Worm (Caenorhabditis elegans) whole organism, L4 larva: Measurements from ENCODE around the gene swp-1.

Experiments used
- T20F7.1 ChIP-seq: fragments of 200-800 bp; sonication (Bioruptor generic); optimal IDR thresholded peaks from 2 replicates; lab custom pipeline; 2018; ENCODE audit warnings: mild to moderate bottlenecking, missing genetic modification characterization, missing compliant biosample characterization
- T26A8.4 ChIP-seq: fragments of 200-800 bp; sonication (Bioruptor generic); IDR thresholded peaks from 2 replicates; pipeline ENCODE4 v1.3.6; 2022; ENCODE audit warnings: missing genetic modification characterization, missing compliant biosample characterization
- ZK337.2 ChIP-seq: fragments of 200-800 bp; sonication (Bioruptor generic); IDR thresholded peaks from 2 replicates; pipeline ENCODE4 v1.3.6; 2022; ENCODE audit warnings: missing genetic modification reagents, missing genetic modification characterization, missing compliant biosample characterization
- ama-1 ChIP-seq: fragments of 150-350 bp; optimal IDR thresholded peaks from 2 replicates; lab custom pipeline; 2014; ENCODE audit warnings: inconsistent platforms, mixed read lengths
- arid-1 ChIP-seq: fragments of 200-800 bp; sonication (Bioruptor generic); conservative IDR thresholded peaks from 2 replicates; pipeline ENCODE4 v1.3.6; 2022; ENCODE audit warnings: missing genetic modification reagents, missing genetic modification characterization, missing compliant biosample characterization
- ceh-20 ChIP-seq: fragments of 200-800 bp; sonication (Bioruptor generic); IDR thresholded peaks from 2 replicates; pipeline ENCODE4 v1.3.6; 2022; ENCODE audit warnings: missing genetic modification reagents, missing genetic modification characterization, missing compliant biosample characterization
- ceh-44 ChIP-seq: fragments of 200-800 bp; sonication (Bioruptor generic); IDR thresholded peaks from 2 replicates; pipeline ENCODE4 v1.3.6; 2022; ENCODE audit warnings: missing genetic modification reagents, missing genetic modification characterization, missing compliant biosample characterization
- ceh-82 ChIP-seq: sonication (generic microtip); optimal IDR thresholded peaks from 2 replicates; lab custom pipeline; 2017; ENCODE audit warnings: missing biosample characterization, missing genetic modification characterization
- cey-2 ChIP-seq: sonication (generic microtip); optimal IDR thresholded peaks from 3 replicates; lab custom pipeline; 2017; ENCODE audit warnings: missing genetic modification characterization, mild to moderate bottlenecking, missing compliant biosample characterization, antibody characterized with exemption, borderline replicate concordance; ENCODE audit not compliant: insufficient read depth
- ctbp-1 ChIP-seq: fragments of 200-800 bp; sonication (Bioruptor generic); IDR thresholded peaks from 2 replicates; pipeline ENCODE4 v1.3.6; 2022; ENCODE audit warnings: missing genetic modification reagents, missing genetic modification characterization, missing compliant biosample characterization
- daf-12 ChIP-seq: fragments of 150-350 bp; optimal IDR thresholded peaks from 2 replicates; lab custom pipeline; 2014; ENCODE audit warnings: missing biosample characterization, missing genetic modification reagents, missing genetic modification characterization
- daf-19 ChIP-seq: fragments of 200-800 bp; sonication (Bioruptor generic); conservative IDR thresholded peaks from 2 replicates; pipeline ENCODE4 v1.3.6; 2022; ENCODE audit warnings: missing genetic modification characterization, missing compliant biosample characterization
- dmd-6 ChIP-seq: fragments of 200-800 bp; sonication (Bioruptor generic); IDR thresholded peaks from 2 replicates; pipeline ENCODE4 v1.3.6; 2022; ENCODE audit warnings: missing genetic modification reagents, missing genetic modification characterization, missing compliant biosample characterization
- dmd-8 ChIP-seq: fragments of 200-800 bp; sonication (Bioruptor generic); IDR thresholded peaks from 2 replicates; pipeline ENCODE4 v1.3.6; 2022; ENCODE audit warnings: missing genetic modification characterization, missing compliant biosample characterization
- dmd-9 ChIP-seq: fragments of 200-800 bp; sonication (Bioruptor generic); IDR thresholded peaks from 2 replicates; pipeline ENCODE4 v1.3.6; 2022; ENCODE audit warnings: missing genetic modification reagents, missing genetic modification characterization, missing compliant biosample characterization
- dpl-1 ChIP-seq: fragments of 150-350 bp; optimal IDR thresholded peaks from 2 replicates; lab custom pipeline; 2014; ENCODE audit warnings: missing biosample characterization, missing genetic modification reagents, missing genetic modification characterization
- duxl-1 ChIP-seq: sonication (generic microtip); optimal IDR thresholded peaks from 2 replicates; lab custom pipeline; 2016; ENCODE audit warnings: mild to moderate bottlenecking, missing genetic modification characterization, moderate library complexity, missing compliant biosample characterization; ENCODE audit not compliant: poor library complexity
- dve-1 ChIP-seq: sonication (generic microtip); optimal IDR thresholded peaks from 2 replicates; lab custom pipeline; 2017; ENCODE audit warnings: antibody characterized with exemption, mild to moderate bottlenecking, missing genetic modification characterization, missing compliant biosample characterization; ENCODE audit not compliant: insufficient read depth
- egl-43 ChIP-seq: fragments of 200-800 bp; sonication (Bioruptor generic); IDR thresholded peaks from 2 replicates; pipeline ENCODE4 v1.3.6; 2022; ENCODE audit warnings: missing genetic modification reagents, missing genetic modification characterization, missing compliant biosample characterization
- fos-1 ChIP-seq: fragments of 150-350 bp; optimal IDR thresholded peaks from 2 replicates; lab custom pipeline; 2014; ENCODE audit warnings: missing biosample characterization, missing genetic modification characterization
- jun-1 ChIP-seq: fragments of 150-350 bp; optimal IDR thresholded peaks from 2 replicates; lab custom pipeline; 2014; ENCODE audit warnings: missing biosample characterization, missing genetic modification reagents, missing genetic modification characterization
- lin-1 ChIP-seq: fragments of 200-800 bp; sonication (Bioruptor generic); IDR thresholded peaks from 2 replicates; pipeline ENCODE4 v1.3.6; 2022; ENCODE audit warnings: missing genetic modification reagents, missing genetic modification characterization, missing compliant biosample characterization
- lin-13 ChIP-seq: fragments of 150-350 bp; optimal IDR thresholded peaks from 2 replicates; lab custom pipeline; 2014; ENCODE audit warnings: missing biosample characterization, missing genetic modification reagents, missing genetic modification characterization
- lin-29 ChIP-seq: fragments of 200-800 bp; sonication (Bioruptor generic); IDR thresholded peaks from 2 replicates; pipeline ENCODE4 v1.3.6; 2022; ENCODE audit warnings: missing genetic modification reagents, missing genetic modification characterization, missing compliant biosample characterization
- lin-38 ChIP-seq: fragments of 200-800 bp; sonication (Bioruptor generic); IDR thresholded peaks from 2 replicates; pipeline ENCODE4 v1.3.6; 2022; ENCODE audit warnings: missing genetic modification reagents, missing genetic modification characterization, missing compliant biosample characterization
- lir-3 ChIP-seq: sonication (generic microtip); optimal IDR thresholded peaks from 2 replicates; lab custom pipeline; 2016; ENCODE audit warnings: mild to moderate bottlenecking, missing genetic modification characterization, missing compliant biosample characterization
- madf-9 ChIP-seq: fragments of 200-800 bp; sonication (Bioruptor generic); conservative IDR thresholded peaks from 2 replicates; pipeline ENCODE4 v1.3.6; 2022; ENCODE audit warnings: missing genetic modification reagents, missing genetic modification characterization, missing compliant biosample characterization
- mdt-29 ChIP-seq: fragments of 200-800 bp; sonication (Bioruptor generic); IDR thresholded peaks from 2 replicates; pipeline ENCODE4 v1.3.6; 2022; ENCODE audit warnings: missing genetic modification reagents, missing genetic modification characterization, missing compliant biosample characterization
- mep-1 ChIP-seq: fragments of 150-350 bp; sonication (generic microtip); optimal IDR thresholded peaks from 3 replicates; lab custom pipeline; 2014; ENCODE audit warnings: missing biosample characterization, missing genetic modification characterization
- mes-2 ChIP-seq: sonication (generic microtip); optimal IDR thresholded peaks from 2 replicates; lab custom pipeline; 2016; ENCODE audit warnings: missing genotype, mild to moderate bottlenecking, missing genetic modification characterization, missing compliant biosample characterization; ENCODE audit not compliant: poor library complexity, severe bottlenecking
- mxl-2 ChIP-seq: fragments of 200-800 bp; sonication (Bioruptor generic); conservative IDR thresholded peaks from 2 replicates; pipeline ENCODE4 v1.3.6; 2022; ENCODE audit warnings: missing genetic modification reagents, missing genetic modification characterization, missing compliant biosample characterization
- mxl-3 ChIP-seq: fragments of 200-800 bp; sonication (Bioruptor generic); optimal IDR thresholded peaks from 2 replicates; lab custom pipeline; 2018; ENCODE audit warnings: mild to moderate bottlenecking, missing genetic modification characterization, missing compliant biosample characterization
- nhr-11 ChIP-seq: fragments of 150-350 bp; optimal IDR thresholded peaks from 2 replicates; lab custom pipeline; 2014; ENCODE audit warnings: missing biosample characterization, missing genetic modification characterization
- nhr-48 ChIP-seq: sonication (generic microtip); optimal IDR thresholded peaks from 2 replicates; lab custom pipeline; 2016; ENCODE audit warnings: mild to moderate bottlenecking, missing genetic modification characterization, missing compliant biosample characterization
- pha-4 ChIP-seq, 2 experiments: fragments of 150-350 bp in 1 of 2; fragments of 200-800 bp in 1 of 2; sonication (Bioruptor generic) in 1 of 2; IDR thresholded peaks in 1 of 2; optimal IDR thresholded peaks in 1 of 2; 2 replicates each; pipeline versions ENCODE4 v1.3.6 to Lab custom; 2014 to 2022; ENCODE audit warnings: missing genetic modification characterization in 2 of 2, missing genetic modification reagents in 2 of 2, missing biosample characterization in 1 of 2, missing compliant biosample characterization in 1 of 2
- php-3 ChIP-seq: fragments of 200-800 bp; sonication (Bioruptor generic); IDR thresholded peaks from 2 replicates; pipeline ENCODE4 v1.3.6; 2022; ENCODE audit warnings: missing genetic modification reagents, missing genetic modification characterization, missing compliant biosample characterization
- skn-1 ChIP-seq: fragments of 150-350 bp; optimal IDR thresholded peaks from 2 replicates; lab custom pipeline; 2014; ENCODE audit warnings: missing biosample characterization, missing genetic modification characterization
- snpc-4 ChIP-seq: fragments of 150-350 bp; optimal IDR thresholded peaks from 2 replicates; lab custom pipeline; 2014; ENCODE audit warnings: missing biosample characterization, missing genetic modification characterization
- spr-3 ChIP-seq: fragments of 200-800 bp; sonication (Bioruptor generic); optimal IDR thresholded peaks from 2 replicates; lab custom pipeline; 2018; ENCODE audit warnings: mild to moderate bottlenecking, missing genetic modification characterization, missing compliant biosample characterization
- unc-130 ChIP-seq: sonication (generic microtip); optimal IDR thresholded peaks from 2 replicates; lab custom pipeline; 2016; ENCODE audit warnings: missing genetic modification reagents, missing genetic modification characterization, missing compliant biosample characterization
- unc-39 ChIP-seq: sonication (generic microtip); optimal IDR thresholded peaks from 2 replicates; lab custom pipeline; 2017; ENCODE audit warnings: missing biosample characterization, missing genetic modification characterization
- unc-62 ChIP-seq, 3 experiments: fragments of 150-350 bp in 1 of 3; sonication (generic microtip); optimal IDR thresholded peaks in 2 of 3; peaks in 1 of 3; 1 replicate in 1 of 3; 2 replicates in 2 of 3; lab custom pipeline; 2014 to 2017; ENCODE audit warnings: missing biosample characterization in 3 of 3, missing genetic modification characterization in 3 of 3, missing genetic modification reagents in 3 of 3, missing genotype in 1 of 3
- zfp-2 ChIP-seq: sonication (generic microtip); optimal IDR thresholded peaks from 2 replicates; lab custom pipeline; 2016; ENCODE audit warnings: mild to moderate bottlenecking, missing genetic modification characterization, missing compliant biosample characterization
- zfp-3 ChIP-seq: fragments of 200-800 bp; sonication (Bioruptor generic); conservative IDR thresholded peaks from 2 replicates; pipeline ENCODE4 v1.3.6; 2022; ENCODE audit warnings: missing genetic modification reagents, missing genetic modification characterization, missing compliant biosample characterization
- ztf-11 ChIP-seq: fragments of 150-350 bp; optimal IDR thresholded peaks from 2 replicates; lab custom pipeline; 2014; ENCODE audit warnings: missing biosample characterization, missing genetic modification characterization
- ztf-7 ChIP-seq: fragments of 150-350 bp; optimal IDR thresholded peaks from 2 replicates; lab custom pipeline; 2014; ENCODE audit warnings: missing biosample characterization, missing genetic modification characterization

Gene swp-1

ce11 chrIII:5714984-5715454 is 9.7 kb upstream of the swp-1 start (continued):
- no peak for TF ChIP-seq daf-19 (GFP tag; lab: Robert Waterston, UW)
- no peak for TF ChIP-seq lin-13 (GFP tag; lab: Kevin White, UChicago)
- TF ChIP-seq pha-4 (GFP tag; IDR thresholded peaks at IDR 0.05; lab: Robert Waterston, UW), result no peak
- no peak for TF ChIP-seq pha-4 (tag; optimal IDR thresholded peaks at IDR 0.05; lab: Kevin White, UChicago)
- no peak for TF ChIP-seq mdt-29
- TF ChIP-seq skn-1 (tag; lab: Kevin White, UChicago), result no peak
- peak; percentile 64 for TF ChIP-seq T20F7.1
- no peak for TF ChIP-seq nhr-11
- peak; percentile 33 for TF ChIP-seq ama-1 (lab: Kevin White, UChicago)
- TF ChIP-seq lir-3 (tag; lab: Kevin White, UChicago), result no peak
- TF ChIP-seq fos-1 (tag; lab: Kevin White, UChicago), result no peak
- TF ChIP-seq zfp-3 (GFP tag; lab: Robert Waterston, UW), result peak; percentile 35; the same call in 1 of the 2 replicates
- no peak; the same call in 1 of the 2 replicates for TF ChIP-seq ceh-20 (GFP tag; lab: Robert Waterston, UW)
- no peak for TF ChIP-seq daf-12 (tag; lab: Kevin White, UChicago)
- no peak for TF ChIP-seq dpl-1 (GFP tag; lab: Kevin White, UChicago)
- no peak for TF ChIP-seq unc-39 (tag; lab: Kevin White, UChicago)
- no peak for TF ChIP-seq spr-3 (GFP tag; lab: Kevin White, UChicago)
- TF ChIP-seq jun-1, result no peak
- no peak for TF ChIP-seq dmd-9 (GFP tag; lab: Robert Waterston, UW)
- TF ChIP-seq lin-38 (GFP tag; lab: Robert Waterston, UW), result no peak
- no peak for TF ChIP-seq ztf-7 (tag; lab: Kevin White, UChicago)
- no peak for TF ChIP-seq madf-9 (GFP tag; lab: Robert Waterston, UW)
- TF ChIP-seq ztf-11 (tag; lab: Kevin White, UChicago), result no peak
- no peak for TF ChIP-seq php-3 (GFP tag; lab: Robert Waterston, UW)
- TF ChIP-seq dmd-8 (GFP tag; lab: Robert Waterston, UW), result no peak
- TF ChIP-seq mxl-3 (GFP tag; lab: Kevin White, UChicago), result no peak
- TF ChIP-seq arid-1 (GFP tag; lab: Robert Waterston, UW), result no peak
- peak; percentile 55 for TF ChIP-seq nhr-48 (tag; lab: Kevin White, UChicago)
- TF ChIP-seq ceh-82 (tag; lab: Kevin White, UChicago), result no peak
- TF ChIP-seq unc-62 (GFP tag; optimal IDR thresholded peaks at IDR 0.05 in 1 of 2; lab: Kevin White, UChicago), result peak in 1 of 2 experiments; percentile 76
- no peak for TF ChIP-seq unc-62 (tag; optimal IDR thresholded peaks at IDR 0.05; lab: Kevin White, UChicago)
- no peak for TF ChIP-seq T26A8.4 (GFP tag; lab: Robert Waterston, UW)
- TF ChIP-seq cey-2, result no peak
- TF ChIP-seq egl-43 (GFP tag; lab: Robert Waterston, UW), result no peak
- TF ChIP-seq mes-2 (tag; lab: Kevin White, UChicago), result peak; percentile 50
- no peak for TF ChIP-seq zfp-2 (tag; lab: Kevin White, UChicago)
- TF ChIP-seq ZK337.2 (GFP tag; lab: Robert Waterston, UW), result no peak
- TF ChIP-seq dve-1 (tag; lab: Kevin White, UChicago), result no peak
- TF ChIP-seq ceh-44 (GFP tag; lab: Robert Waterston, UW), result no peak
- no peak; the same call in 1 of the 2 replicates for TF ChIP-seq dmd-6
- no peak for TF ChIP-seq ctbp-1 (GFP tag; lab: Robert Waterston, UW)
- 0 out of 2 replicates have a peak, but pooled peaks have one; percentile 6 for TF ChIP-seq lin-1 (GFP tag; lab: Robert Waterston, UW)
- TF ChIP-seq mep-1 (tag; lab: Kevin White, UChicago), result no peak
- TF ChIP-seq unc-130 (GFP tag; lab: Kevin White, UChicago), result no peak
- no peak for TF ChIP-seq duxl-1
- no peak for TF ChIP-seq mxl-2 (GFP tag; lab: Robert Waterston, UW)
- no peak for TF ChIP-seq lin-29 (GFP tag; lab: Robert Waterston, UW)
- no peak for TF ChIP-seq snpc-4 (tag; lab: Kevin White, UChicago)
